Fruit fly (Drosophila melanogaster) S2 (cell line): ENCODE measurements around the gene CG15695.

Source experiments
- CG8478 ChIP-seq: fragments of >200 bp; optimal IDR thresholded peaks from 2 replicates; lab custom pipeline; 2018
- CTCF ChIP-seq, 2 experiments: fragments of >200 bp; optimal IDR thresholded peaks; 2 replicates each; lab custom pipeline; 2018

DNA sequence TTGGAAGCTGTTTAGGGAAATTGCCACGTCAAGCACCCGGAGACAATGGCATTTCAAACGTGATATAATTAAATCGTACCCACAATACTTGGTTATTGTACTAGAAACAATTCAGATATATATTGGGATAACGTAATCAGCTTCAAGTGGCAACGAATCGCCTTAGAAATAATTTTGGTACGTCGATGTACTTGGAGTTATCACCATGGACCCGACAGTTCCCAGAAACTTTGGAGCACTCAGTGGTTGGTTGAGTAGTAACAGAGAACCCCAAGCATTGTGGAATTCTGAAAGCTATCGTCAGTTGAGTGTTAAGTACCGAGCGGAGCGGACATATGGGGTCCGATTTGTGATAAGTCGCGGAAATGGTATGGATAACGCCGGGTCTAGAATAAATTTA, at the start of gene CG15695:
- TF ChIP-seq CG8478 (no peak), CTCF (optimal IDR thresholded peaks at IDR 0.05; lab: Kevin White, UChicago) (no peak)
